Worm (Caenorhabditis elegans): ENCODE measurements around the gene fbxb-18.

- TF ChIP-seq hmg-4 (GFP tag; optimal IDR thresholded peaks at IDR 0.05) (no peak), sea-1 (GFP tag; conservative IDR thresholded peaks at IDR 0.05) (no peak), hnd-1 (tag; optimal IDR thresholded peaks at IDR 0.05) (no peak), flt-1 (GFP tag; IDR thresholded peaks at IDR 0.05) (no peak), ets-7 (tag; optimal IDR thresholded peaks at IDR 0.05) (no peak), ama-1 (optimal IDR thresholded peaks at IDR 0.05) (no peak), pes-1 (GFP tag; IDR thresholded peaks at IDR 0.05) (no peak)
Observed at ce11 chrII:1640496-1640895, 48.2 kb downstream of the fbxb-18 start, which contains the start of gene srh-72.

Measured in whole organism, early embryonic.